Worm (Caenorhabditis elegans) whole organism, late embryonic: Measurements from ENCODE around the gene str-264.

Experiments used
- K02D7.2 ChIP-seq: sonication (generic microtip); optimal IDR thresholded peaks from 2 replicates; lab custom pipeline; 2017; ENCODE audit warnings: mild to moderate bottlenecking, missing genetic modification characterization, missing compliant biosample characterization
- ceh-14 ChIP-seq: sonication (generic microtip); optimal IDR thresholded peaks from 2 replicates; lab custom pipeline; 2016; ENCODE audit warnings: missing genotype, missing genetic modification characterization, missing compliant biosample characterization
- ceh-19 ChIP-seq: fragments of 200-800 bp; sonication (Bioruptor generic); optimal IDR thresholded peaks from 2 replicates; lab custom pipeline; 2018; ENCODE audit warnings: mild to moderate bottlenecking, missing genetic modification characterization, missing compliant biosample characterization
- dve-1 ChIP-seq: sonication (generic microtip); optimal IDR thresholded peaks from 2 replicates; lab custom pipeline; 2017; ENCODE audit warnings: antibody characterized with exemption, mild to moderate bottlenecking, missing genetic modification characterization, missing compliant biosample characterization
- elt-4 ChIP-seq: sonication (generic microtip); optimal IDR thresholded peaks from 2 replicates; lab custom pipeline; 2016; ENCODE audit warnings: missing genetic modification characterization, missing compliant biosample characterization
- eyg-1 ChIP-seq: sonication (generic microtip); optimal IDR thresholded peaks from 2 replicates; lab custom pipeline; 2016; ENCODE audit warnings: missing genotype, missing genetic modification characterization, missing compliant biosample characterization
- fkh-10 ChIP-seq: fragments of 150-350 bp; optimal IDR thresholded peaks from 2 replicates; lab custom pipeline; 2014; ENCODE audit warnings: missing biosample characterization, missing genetic modification reagents, missing genetic modification characterization
- gmeb-2 ChIP-seq: sonication (generic microtip); optimal IDR thresholded peaks from 2 replicates; lab custom pipeline; 2016; ENCODE audit warnings: missing genetic modification characterization, inconsistent platforms, missing compliant biosample characterization
- nfya-1 ChIP-seq: sonication (generic microtip); optimal IDR thresholded peaks from 2 replicates; lab custom pipeline; 2017; ENCODE audit warnings: missing genetic modification characterization, mild to moderate bottlenecking, missing compliant biosample characterization, antibody characterized with exemption, moderate library complexity
- nhr-11 ChIP-seq: fragments of 150-350 bp; optimal IDR thresholded peaks from 2 replicates; lab custom pipeline; 2014; ENCODE audit warnings: missing biosample characterization, missing genetic modification characterization
- pha-4 ChIP-seq: fragments of 150-350 bp; optimal IDR thresholded peaks from 2 replicates; lab custom pipeline; 2018; ENCODE audit warnings: missing biosample characterization, missing genetic modification reagents, missing genetic modification characterization
- tbx-2 ChIP-seq: sonication (generic microtip); optimal IDR thresholded peaks from 2 replicates; lab custom pipeline; 2016; ENCODE audit warnings: missing genetic modification characterization, missing compliant biosample characterization
- ttx-3 ChIP-seq: sonication (generic microtip); optimal IDR thresholded peaks from 2 replicates; lab custom pipeline; 2016; ENCODE audit warnings: missing genetic modification reagents, missing genetic modification characterization, missing compliant biosample characterization
- unc-3 ChIP-seq, 2 experiments: fragments of 200-800 bp in 1 of 2; sonication (Bioruptor generic) in 1 of 2; sonication (generic microtip) in 1 of 2; conservative IDR thresholded peaks in 1 of 2; optimal IDR thresholded peaks in 1 of 2; 2 replicates each; pipeline versions ENCODE4 v1.3.6 to Lab custom; 2016 to 2022; ENCODE audit warnings: missing compliant biosample characterization in 2 of 2, missing genetic modification characterization in 2 of 2, missing genetic modification reagents in 1 of 2

DNA sequence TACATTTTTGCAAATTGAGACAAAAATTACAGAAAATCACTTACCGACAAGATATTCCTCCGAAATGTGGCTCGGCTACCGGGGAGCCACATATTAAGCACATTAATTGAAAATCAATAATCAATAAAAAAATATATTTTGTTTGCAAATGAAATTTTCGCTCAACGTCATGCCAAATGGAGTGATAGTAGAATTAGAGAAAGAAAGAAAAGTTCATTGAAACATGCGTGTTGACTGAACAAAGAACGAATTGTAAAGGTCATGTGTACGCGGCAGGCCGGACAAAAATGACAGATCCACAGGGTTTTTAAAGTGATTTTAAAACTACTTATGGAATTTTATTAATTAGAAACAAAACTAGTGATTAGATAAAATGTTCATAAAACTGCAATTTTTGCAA lies 8.9 kb downstream of the str-264 start:
- TF ChIP-seq ttx-3 (tag; lab: Kevin White, UChicago) (no peak), nhr-11 (tag; lab: Kevin White, UChicago) (no peak), elt-4 (tag; lab: Kevin White, UChicago) (no peak), fkh-10 (GFP tag; lab: Kevin White, UChicago) (no peak), nfya-1 (tag; lab: Kevin White, UChicago) (no peak), dve-1 (tag; lab: Kevin White, UChicago) (no peak), pha-4 (no peak), unc-3 (GFP tag; conservative IDR thresholded peaks at IDR 0.05; lab: Robert Waterston, UW) (no peak), unc-3 (tag; optimal IDR thresholded peaks at IDR 0.05; lab: Kevin White, UChicago) (no peak), gmeb-2 (tag; lab: Kevin White, UChicago) (no peak), ceh-14 (tag; lab: Kevin White, UChicago) (no peak), eyg-1 (no peak), tbx-2 (tag; lab: Kevin White, UChicago) (no peak), K02D7.2 (tag; lab: Kevin White, UChicago) (no peak), ceh-19 (GFP tag; lab: Kevin White, UChicago) (no peak)
